Fruit fly (Drosophila melanogaster) whole organism, embryonic: ENCODE measurements around the gene Bili.

Source experiments
- CG10147 ChIP-seq: fragments of 200-800 bp; sonication (Bioruptor generic); optimal IDR thresholded peaks from 2 replicates; lab custom pipeline; 2019; ENCODE audit warnings: missing biosample characterization, mild to moderate bottlenecking, missing genetic modification characterization, moderate library complexity
- CG13287 ChIP-seq: fragments of 200-800 bp; sonication (Bioruptor generic); IDR thresholded peaks from 2 replicates; pipeline ENCODE4 v1.3.6; 2022; ENCODE audit warnings: missing biosample characterization, missing genetic modification characterization; ENCODE audit not compliant: partially characterized antibody
- CG7745 ChIP-seq: fragments of 200-800 bp; sonication (Bioruptor generic); optimal IDR thresholded peaks from 2 replicates; lab custom pipeline; 2018; ENCODE audit warnings: missing biosample characterization, mild to moderate bottlenecking, missing genetic modification characterization, moderate library complexity
- Dad ChIP-seq: fragments of 200-800 bp; sonication (Bioruptor generic); optimal IDR thresholded peaks from 3 replicates; lab custom pipeline; 2016; ENCODE audit warnings: missing biosample characterization, missing genetic modification characterization
- H15 ChIP-seq: fragments of 200-800 bp; sonication (Bioruptor generic); IDR thresholded peaks from 3 replicates; pipeline ENCODE4 v1.3.6; 2022; ENCODE audit warnings: missing biosample characterization, missing genetic modification characterization
- HLH54F ChIP-seq: fragments of 200-800 bp; sonication (Bioruptor generic); optimal IDR thresholded peaks from 3 replicates; lab custom pipeline; 2016; ENCODE audit warnings: missing biosample characterization, missing genetic modification characterization
- Med ChIP-seq: fragments of 200-800 bp; sonication (Bioruptor generic); peaks from one replicate; lab custom pipeline; 2016; ENCODE audit warnings: missing biosample characterization, missing genetic modification characterization, mild to moderate bottlenecking, inconsistent platforms, moderate library complexity
- grau ChIP-seq: fragments of 200-800 bp; optimal IDR thresholded peaks from 3 replicates; lab custom pipeline; 2019; ENCODE audit warnings: missing biosample characterization, mild to moderate bottlenecking, missing genetic modification characterization, moderate library complexity

dm6 chr3R:25178521-25178920, 47.4 kb downstream of the Bili start:
- TF ChIP-seq CG10147 (GFP tag; lab: Kevin White, UChicago) (no peak), H15 (GFP tag; lab: Robert Waterston, UW) (peak; percentile 61; the same call in 1 of the 3 replicates), CG7745 (peak; percentile 59), Med (GFP tag; lab: Kevin White, UChicago) (peak; percentile 66), CG13287 (GFP tag; lab: Robert Waterston, UW) (no peak), Dad (GFP tag; lab: Kevin White, UChicago) (no peak), HLH54F (GFP tag; lab: Kevin White, UChicago) (peak; percentile 17), grau (tag; lab: Kevin White, UChicago) (peak; percentile 69)
